Fruit fly (Drosophila melanogaster) whole organism, wandering third instar larva: ENCODE data around the gene mah.

Experiments
- Abd-B ChIP-seq: fragments of >200 bp; optimal IDR thresholded peaks from 2 replicates; lab custom pipeline; 2017; ENCODE audit warnings: missing biosample characterization, missing genetic modification characterization
- CG9705 ChIP-seq: fragments of 200-800 bp; sonication (Bioruptor generic); optimal IDR thresholded peaks from 2 replicates; lab custom pipeline; 2018; ENCODE audit warnings: missing biosample characterization, mild to moderate bottlenecking, missing genetic modification characterization
- Dfd ChIP-seq: fragments of >200 bp; optimal IDR thresholded peaks from 2 replicates; lab custom pipeline; 2017; ENCODE audit warnings: missing biosample characterization, missing genetic modification characterization
- Mio ChIP-seq: sonication (Bioruptor generic); optimal IDR thresholded peaks from 2 replicates; lab custom pipeline; 2016; ENCODE audit warnings: missing biosample characterization, missing genetic modification characterization
- Myc ChIP-seq: fragments of >200 bp; optimal IDR thresholded peaks from 2 replicates; lab custom pipeline; 2017
- N ChIP-seq: fragments of >200 bp; optimal IDR thresholded peaks from 2 replicates; lab custom pipeline; 2018; ENCODE audit warnings: missing biosample characterization, missing external identifiers, missing genetic modification characterization
- Rel ChIP-seq, 2 experiments: fragments of 200-800 bp; sonication (Bioruptor generic) in 1 of 2; optimal IDR thresholded peaks; 2 replicates in 1 of 2; 3 replicates in 1 of 2; lab custom pipeline; 2016 to 2019; ENCODE audit warnings: mild to moderate bottlenecking in 2 of 2, missing biosample characterization in 2 of 2, missing genetic modification characterization in 2 of 2, moderate library complexity in 1 of 2
- brk ChIP-seq: fragments of 200-800 bp; sonication (Bioruptor generic); optimal IDR thresholded peaks from 2 replicates; lab custom pipeline; 2016; ENCODE audit warnings: missing biosample characterization, mild to moderate bottlenecking, missing genetic modification characterization
- dmrt93B ChIP-seq: fragments of 200-800 bp; sonication (Bioruptor generic); optimal IDR thresholded peaks from 2 replicates; lab custom pipeline; 2018; ENCODE audit warnings: missing biosample characterization, mild to moderate bottlenecking, missing genetic modification characterization
- fru ChIP-seq: fragments of 200-800 bp; sonication (Bioruptor generic); optimal IDR thresholded peaks from 3 replicates; lab custom pipeline; 2016; ENCODE audit warnings: missing biosample characterization, mild to moderate bottlenecking, missing genetic modification characterization
- lola ChIP-seq: fragments of >200 bp; optimal IDR thresholded peaks from 2 replicates; lab custom pipeline; 2017; ENCODE audit warnings: missing biosample characterization, missing genetic modification characterization
- tai ChIP-seq: sonication (Bioruptor generic); optimal IDR thresholded peaks from 2 replicates; lab custom pipeline; 2016; ENCODE audit warnings: missing biosample characterization, missing genetic modification characterization
- usp ChIP-seq: fragments of >200 bp; optimal IDR thresholded peaks from 2 replicates; lab custom pipeline; 2017; ENCODE audit warnings: missing biosample characterization, missing genetic modification characterization

- TF ChIP-seq Dfd (GFP tag; lab: Kevin White, UChicago) (no peak), brk (GFP tag; lab: Kevin White, UChicago) (no peak), fru (peak; percentile 39), dmrt93B (GFP tag; lab: Kevin White, UChicago) (peak; percentile 7), Myc (no peak), Rel (GFP tag; optimal IDR thresholded peaks at IDR 0.05; lab: Kevin White, UChicago) (no peak), Rel (tag; optimal IDR thresholded peaks at IDR 0.05; lab: Kevin White, UChicago) (no peak), Mio (GFP tag; lab: Kevin White, UChicago) (no peak), Abd-B (GFP tag; lab: Kevin White, UChicago) (no peak), tai (GFP tag; lab: Kevin White, UChicago) (no peak), usp (GFP tag; lab: Kevin White, UChicago) (no peak), N (no peak), lola (GFP tag; lab: Kevin White, UChicago) (no peak), CG9705 (GFP tag; lab: Kevin White, UChicago) (no peak)
Observed at dm6 chr3R:24996502-24996901, 49.1 kb downstream of the mah start.
